Fruit fly (Drosophila melanogaster) whole organism, adult: ENCODE measurements around the gene Vha26.

ENCODE experiments used
- CG11617 ChIP-seq: fragments of 200-800 bp; sonication (Bioruptor generic); optimal IDR thresholded peaks from 2 replicates; lab custom pipeline; 2017; ENCODE audit warnings: mild to moderate bottlenecking, missing biosample characterization, missing genetic modification reagents, missing genetic modification characterization
- CG12768 ChIP-seq: fragments of 200-800 bp; sonication (Bioruptor generic); optimal IDR thresholded peaks from 2 replicates; lab custom pipeline; 2017; ENCODE audit warnings: missing biosample characterization, missing genetic modification characterization, mild to moderate bottlenecking, moderate library complexity, missing genetic modification reagents
- CG14711 ChIP-seq: fragments of 200-800 bp; sonication (Bioruptor generic); optimal IDR thresholded peaks from 2 replicates; lab custom pipeline; 2018; ENCODE audit warnings: missing biosample characterization, mild to moderate bottlenecking, missing genetic modification characterization, moderate library complexity
- CG1620 ChIP-seq: fragments of 200-800 bp; sonication (Bioruptor generic); optimal IDR thresholded peaks from 2 replicates; lab custom pipeline; 2016; ENCODE audit warnings: missing biosample characterization, missing genetic modification characterization
- CG33017 ChIP-seq: fragments of 200-800 bp; sonication (Bioruptor generic); optimal IDR thresholded peaks from 2 replicates; lab custom pipeline; 2018; ENCODE audit warnings: missing biosample characterization, mild to moderate bottlenecking, missing genetic modification characterization, moderate library complexity
- CG5204 ChIP-seq: fragments of 200-800 bp; sonication (Bioruptor generic); optimal IDR thresholded peaks from 2 replicates; lab custom pipeline; 2016; ENCODE audit warnings: missing biosample characterization, missing genetic modification characterization
- CG7045 ChIP-seq: fragments of 200-800 bp; sonication (Bioruptor generic); optimal IDR thresholded peaks from 2 replicates; lab custom pipeline; 2017; ENCODE audit warnings: missing biosample characterization, mild to moderate bottlenecking, missing genetic modification characterization
- CG7101 ChIP-seq: fragments of 200-800 bp; sonication (Bioruptor generic); optimal IDR thresholded peaks from 2 replicates; lab custom pipeline; 2018; ENCODE audit warnings: missing biosample characterization, mild to moderate bottlenecking, missing genetic modification characterization, moderate library complexity
- Clk ChIP-seq: fragments of 200-800 bp; sonication (Bioruptor generic); optimal IDR thresholded peaks from 2 replicates; lab custom pipeline; 2017; ENCODE audit warnings: missing biosample characterization, missing genetic modification characterization
- Crg-1 ChIP-seq: fragments of 200-800 bp; sonication (Bioruptor generic); optimal IDR thresholded peaks from 2 replicates; lab custom pipeline; 2016; ENCODE audit warnings: missing biosample characterization, missing genetic modification characterization
- Hr96 ChIP-seq: fragments of 200-800 bp; sonication (Bioruptor generic); optimal IDR thresholded peaks from 2 replicates; lab custom pipeline; 2016; ENCODE audit warnings: missing biosample characterization, missing genetic modification characterization
- Mnt ChIP-seq: fragments of 200-800 bp; sonication (Bioruptor generic); optimal IDR thresholded peaks from 2 replicates; lab custom pipeline; 2016; ENCODE audit warnings: missing biosample characterization, mild to moderate bottlenecking, missing genetic modification characterization
- bab1 ChIP-seq: fragments of 200-800 bp; sonication (Bioruptor generic); optimal IDR thresholded peaks from 3 replicates; lab custom pipeline; 2019; ENCODE audit warnings: missing biosample characterization, mild to moderate bottlenecking, missing genetic modification characterization, moderate library complexity
- cic ChIP-seq: fragments of 200-800 bp; sonication (Bioruptor generic); optimal IDR thresholded peaks from 2 replicates; lab custom pipeline; 2017; ENCODE audit warnings: missing biosample characterization, mild to moderate bottlenecking, missing genetic modification characterization, moderate library complexity
- cnc ChIP-seq, 2 experiments: fragments of >200 bp; optimal IDR thresholded peaks; 2 replicates each; lab custom pipeline; 2017
- kay ChIP-seq: fragments of 200-800 bp; sonication (Bioruptor generic); peaks from one replicate; lab custom pipeline; 2016; ENCODE audit warnings: missing biosample characterization, missing genetic modification characterization, borderline replicate concordance
- ovo ChIP-seq: fragments of 200-800 bp; sonication (Bioruptor generic); optimal IDR thresholded peaks from 2 replicates; lab custom pipeline; 2016; ENCODE audit warnings: missing biosample characterization, missing genetic modification characterization
- pad ChIP-seq: fragments of 200-800 bp; sonication (Bioruptor generic); optimal IDR thresholded peaks from 3 replicates; lab custom pipeline; 2017; ENCODE audit warnings: missing biosample characterization, missing genetic modification characterization, mild to moderate bottlenecking, moderate library complexity, missing genetic modification reagents
- tj ChIP-seq: fragments of 200-800 bp; sonication (Bioruptor generic); optimal IDR thresholded peaks from 3 replicates; lab custom pipeline; 2017; ENCODE audit warnings: missing biosample characterization, mild to moderate bottlenecking, missing genetic modification characterization, moderate library complexity
- toe ChIP-seq: fragments of 200-800 bp; sonication (Bioruptor generic); optimal IDR thresholded peaks from 2 replicates; lab custom pipeline; 2016; ENCODE audit warnings: missing biosample characterization, missing genetic modification characterization

Vha26 gene

DNA sequence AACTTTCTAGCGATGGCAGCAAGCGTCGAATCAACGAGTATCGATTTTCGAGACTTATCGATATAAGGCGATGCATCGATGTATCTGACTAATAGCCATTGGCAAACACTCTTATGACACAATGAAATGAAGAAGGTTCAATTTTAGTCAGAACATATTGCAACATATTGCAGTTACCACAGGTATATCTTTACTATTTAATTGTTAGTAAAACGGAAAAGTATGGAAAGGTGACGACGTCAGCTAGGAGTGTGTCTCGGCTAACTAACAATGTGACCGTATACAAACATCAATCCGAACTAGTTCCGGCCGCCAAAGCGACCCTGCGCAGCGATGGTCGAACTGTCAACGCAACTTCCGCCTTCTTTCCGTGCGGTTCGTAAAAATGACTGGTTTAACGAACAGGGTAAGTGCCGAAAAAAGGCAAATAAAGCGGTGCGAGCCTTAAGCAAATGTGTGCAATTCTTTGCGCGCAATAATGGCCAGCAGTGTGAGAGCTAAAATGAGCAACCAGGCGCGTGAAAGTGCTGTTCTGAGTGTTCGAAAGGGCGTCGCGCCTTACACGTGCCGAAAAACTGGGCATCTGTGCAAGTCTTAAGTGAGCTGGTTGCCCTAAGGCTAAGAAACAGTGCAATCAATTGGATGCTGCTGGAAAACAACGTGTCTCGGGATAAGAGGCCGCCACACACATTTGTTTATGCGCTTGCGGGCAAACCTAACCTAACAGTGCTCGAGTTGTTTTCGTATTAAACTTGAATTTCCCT is 32.7 kb downstream of the Vha26 start, which contains the start of the genes Dph4, Spec2 and RpL13A:
Gene Dph4, minus strand, starts transcription at position 11 of the 764 bp plus-strand sequence.
Gene Spec2, minus strand, starts transcription at position 11 of the 764 bp plus-strand sequence.
Gene RpL13A, plus strand, starts transcription at position 360 of the 764 bp plus-strand sequence.
- TF ChIP-seq CG7045: peak; percentile 94
- TF ChIP-seq CG14711 (tag; lab: Kevin White, UChicago): peak; percentile 73
- TF ChIP-seq Crg-1: peak; percentile 98
- TF ChIP-seq tj: peak; percentile 88
- peak; percentile 94 for TF ChIP-seq ovo (GFP tag; lab: Kevin White, UChicago)
- TF ChIP-seq Mnt (GFP tag; lab: Kevin White, UChicago): peak; percentile 95
- TF ChIP-seq CG1620 (GFP tag; lab: Kevin White, UChicago): peak; percentile 97
- TF ChIP-seq CG12768: peak; percentile 95
- no peak for TF ChIP-seq cnc (optimal IDR thresholded peaks at IDR 0.05; lab: Kevin White, UChicago)
- peak; percentile 90 for TF ChIP-seq CG33017 (tag; lab: Kevin White, UChicago)
- peak; percentile 96 for TF ChIP-seq CG7101
- peak; percentile 72 for TF ChIP-seq cic (GFP tag; lab: Kevin White, UChicago)
- TF ChIP-seq bab1 (GFP tag; lab: Kevin White, UChicago): peak; percentile 92
- no peak for TF ChIP-seq CG5204
- peak; percentile 85 for TF ChIP-seq Clk
- peak; percentile 98 for TF ChIP-seq CG11617 (GFP tag; lab: Kevin White, UChicago)
- no peak for TF ChIP-seq toe (GFP tag; lab: Kevin White, UChicago)
- TF ChIP-seq kay (GFP tag; lab: Kevin White, UChicago): no peak
- no peak for TF ChIP-seq Hr96
- peak; percentile 85 for TF ChIP-seq pad (GFP tag; lab: Kevin White, UChicago)

- TF ChIP-seq ovo (GFP tag; lab: Kevin White, UChicago): no peak
- TF ChIP-seq cnc (optimal IDR thresholded peaks at IDR 0.05; lab: Kevin White, UChicago): no peak
- no peak for TF ChIP-seq pad (GFP tag; lab: Kevin White, UChicago)
- no peak for TF ChIP-seq cic (GFP tag; lab: Kevin White, UChicago)
- TF ChIP-seq CG1620 (GFP tag; lab: Kevin White, UChicago): no peak
- no peak for TF ChIP-seq CG7101
Measured at dm6 chr3R:5627552-5627951, 36.0 kb downstream of the Vha26 start, which contains the start of gene CG31551. TSS of gene CG31551 (plus strand) at chr3R:5627852.

dm6 chr3R:5632182-5632581 is 40.6 kb downstream of the Vha26 start, which contains the start of gene CG31549:
TSS of gene CG31549 (plus strand) at chr3R:5632192.
- TF ChIP-seq CG7101 (no peak), pad (GFP tag; lab: Kevin White, UChicago) (no peak), Hr96 (no peak), CG1620 (GFP tag; lab: Kevin White, UChicago) (no peak), bab1 (GFP tag; lab: Kevin White, UChicago) (peak; percentile 17), ovo (GFP tag; lab: Kevin White, UChicago) (no peak), CG12768 (no peak), CG33017 (tag; lab: Kevin White, UChicago) (no peak), cic (GFP tag; lab: Kevin White, UChicago) (peak; percentile 43), cnc (optimal IDR thresholded peaks at IDR 0.05; lab: Kevin White, UChicago) (no peak), CG14711 (tag; lab: Kevin White, UChicago) (no peak), CG11617 (GFP tag; lab: Kevin White, UChicago) (no peak), toe (GFP tag; lab: Kevin White, UChicago) (no peak), tj (no peak), Clk (no peak)

DNA sequence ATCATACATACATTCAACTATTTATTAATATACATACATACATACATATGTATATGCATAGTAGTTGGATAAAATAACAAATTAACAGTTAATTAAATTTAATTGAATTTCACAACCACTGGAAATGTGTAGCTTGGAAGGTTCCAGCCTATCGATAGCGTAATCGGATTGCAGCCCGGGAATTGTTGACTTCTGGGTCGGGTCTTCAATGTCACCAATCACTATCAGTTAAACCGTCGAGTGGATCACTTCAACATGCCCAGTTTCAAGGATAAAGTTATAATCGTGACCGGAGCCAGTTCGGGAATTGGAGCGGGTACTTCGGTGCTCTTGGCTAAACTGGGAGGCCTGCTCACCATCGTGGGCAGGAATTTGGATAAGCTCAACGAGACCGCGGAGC is 41.9 kb downstream of the Vha26 start, which contains the start of gene CG12171:
Gene CG12171, plus strand, starts transcription at position 191 of the 400 bp plus-strand sequence.
- TF ChIP-seq CG7045 (no peak), bab1 (GFP tag; lab: Kevin White, UChicago) (peak; percentile 34), CG5204 (no peak), CG12768 (no peak), CG11617 (GFP tag; lab: Kevin White, UChicago) (peak; percentile 36), cic (GFP tag; lab: Kevin White, UChicago) (peak; percentile 61), Crg-1 (peak; percentile 12), CG7101 (peak; percentile 23), Clk (no peak)

DNA sequence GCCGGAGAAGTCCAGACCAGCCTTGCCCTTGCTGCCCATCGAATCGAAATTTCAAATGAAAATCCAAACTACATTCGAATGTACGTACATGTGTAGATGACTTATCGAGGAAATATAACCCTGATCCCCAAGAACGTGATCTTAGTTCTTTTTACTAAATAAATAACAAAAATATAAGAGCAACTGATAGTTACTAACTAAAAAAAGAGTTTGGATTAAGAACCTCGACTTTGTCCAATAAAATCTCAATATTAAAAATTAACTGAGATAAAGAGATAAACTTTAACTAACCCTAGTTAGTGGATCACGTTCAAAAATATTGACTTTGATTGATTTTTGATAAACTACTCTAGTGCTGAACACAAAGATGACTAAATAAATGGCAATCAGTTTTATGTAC is 44.0 kb downstream of the Vha26 start, which contains the start of gene CG31546:
Gene CG31546, minus strand, starts transcription at position 101 of the 400 bp plus-strand sequence.
- TF ChIP-seq bab1 (GFP tag; lab: Kevin White, UChicago): no peak
- TF ChIP-seq Crg-1: no peak
- TF ChIP-seq CG11617 (GFP tag; lab: Kevin White, UChicago): no peak
- TF ChIP-seq CG33017 (tag; lab: Kevin White, UChicago): no peak
- no peak for TF ChIP-seq Clk
- TF ChIP-seq kay (GFP tag; lab: Kevin White, UChicago): no peak
- TF ChIP-seq Hr96: no peak
- TF ChIP-seq cic (GFP tag; lab: Kevin White, UChicago): no peak
- TF ChIP-seq CG7045: no peak
- no peak for TF ChIP-seq CG12768
- TF ChIP-seq CG14711 (tag; lab: Kevin White, UChicago): no peak
- TF ChIP-seq cnc (optimal IDR thresholded peaks at IDR 0.05; lab: Kevin White, UChicago): no peak
- TF ChIP-seq ovo (GFP tag; lab: Kevin White, UChicago): no peak
- no peak for TF ChIP-seq pad (GFP tag; lab: Kevin White, UChicago)
- TF ChIP-seq tj: no peak
- no peak for TF ChIP-seq toe (GFP tag; lab: Kevin White, UChicago)
- no peak for TF ChIP-seq CG7101
- no peak for TF ChIP-seq CG1620 (GFP tag; lab: Kevin White, UChicago)
